Fruit fly (Drosophila melanogaster) whole organism, embryonic: Measurements from ENCODE around the gene CG5768.
A peak's percentile ranks its signal among the peaks of the same experiment; 100 is the strongest.

Source experiments
- Adf1 ChIP-seq: fragments of 200-800 bp; sonication (Bioruptor generic); IDR thresholded peaks from 2 replicates; pipeline ENCODE4 v1.3.6; 2022; ENCODE audit warnings: missing biosample characterization, missing genetic modification characterization
- Aef1 ChIP-seq: fragments of 200-800 bp; sonication (Bioruptor generic); IDR thresholded peaks from 3 replicates; pipeline ENCODE4 v1.3.6; 2022; ENCODE audit warnings: missing biosample characterization, missing genetic modification characterization
- Atf-2 ChIP-seq: fragments of 200-800 bp; sonication (Bioruptor generic); optimal IDR thresholded peaks from 2 replicates; lab custom pipeline; 2016; ENCODE audit warnings: missing biosample characterization, missing genetic modification characterization
- Bdp1 ChIP-seq: fragments of 200-800 bp; sonication (Bioruptor generic); optimal IDR thresholded peaks from 3 replicates; lab custom pipeline; 2016; ENCODE audit warnings: missing biosample characterization, missing genetic modification characterization
- CG10267 ChIP-seq: fragments of 200-800 bp; sonication (Bioruptor generic); optimal IDR thresholded peaks from 2 replicates; lab custom pipeline; 2018; ENCODE audit warnings: missing biosample characterization, mild to moderate bottlenecking, missing genetic modification characterization, moderate library complexity
- CG12155 ChIP-seq: fragments of 200-800 bp; sonication (Bioruptor generic); optimal IDR thresholded peaks from 3 replicates; lab custom pipeline; 2016; ENCODE audit warnings: missing biosample characterization, missing genetic modification characterization
- CG12219 ChIP-seq: fragments of 200-800 bp; sonication (Bioruptor generic); optimal IDR thresholded peaks from 3 replicates; lab custom pipeline; 2018; ENCODE audit warnings: missing biosample characterization, mild to moderate bottlenecking, missing genetic modification characterization
- CG12391 ChIP-seq: fragments of 200-800 bp; sonication (Bioruptor generic); optimal IDR thresholded peaks from 3 replicates; lab custom pipeline; 2018; ENCODE audit warnings: missing biosample characterization, mild to moderate bottlenecking, missing genetic modification characterization, moderate library complexity
- CG13123 ChIP-seq: fragments of 200-800 bp; sonication (Bioruptor generic); optimal IDR thresholded peaks from 2 replicates; lab custom pipeline; 2016; ENCODE audit warnings: missing biosample characterization, missing genetic modification characterization
- CG14050 ChIP-seq: fragments of 200-800 bp; sonication (Bioruptor generic); IDR thresholded peaks from 3 replicates; pipeline ENCODE4 v1.3.6; 2022; ENCODE audit warnings: missing biosample characterization, missing genetic modification characterization
- CG15514 ChIP-seq: fragments of 200-800 bp; sonication (Bioruptor generic); optimal IDR thresholded peaks from 3 replicates; lab custom pipeline; 2017; ENCODE audit warnings: missing biosample characterization, missing genetic modification characterization, mild to moderate bottlenecking, moderate library complexity, missing genetic modification reagents
- CG17328 ChIP-seq: fragments of 200-800 bp; sonication (Bioruptor generic); IDR thresholded peaks from 2 replicates; pipeline ENCODE4 v1.3.6; 2022; ENCODE audit warnings: missing biosample characterization, missing genetic modification characterization
- CG17361 ChIP-seq: fragments of 200-800 bp; sonication (Bioruptor generic); IDR thresholded peaks from 3 replicates; pipeline ENCODE4 v1.3.6; 2022; ENCODE audit warnings: missing biosample characterization, missing genetic modification characterization
- CG17385 ChIP-seq: fragments of 200-800 bp; sonication (Bioruptor generic); optimal IDR thresholded peaks from 3 replicates; lab custom pipeline; 2018; ENCODE audit warnings: missing biosample characterization, mild to moderate bottlenecking, missing genetic modification characterization
- CG18764 ChIP-seq: fragments of 200-800 bp; sonication (Bioruptor generic); optimal IDR thresholded peaks from 3 replicates; lab custom pipeline; 2016; ENCODE audit warnings: missing biosample characterization, missing genetic modification characterization
- CG30403 ChIP-seq: fragments of 200-800 bp; sonication (Bioruptor generic); optimal IDR thresholded peaks from 3 replicates; lab custom pipeline; 2016; ENCODE audit warnings: missing biosample characterization, missing genetic modification characterization
- CG34422 ChIP-seq: fragments of 200-800 bp; sonication (Bioruptor generic); IDR thresholded peaks from 3 replicates; pipeline ENCODE4 v1.3.6; 2022; ENCODE audit warnings: missing biosample characterization, missing genetic modification characterization
- CG6765 ChIP-seq: fragments of 200-800 bp; sonication (Bioruptor generic); optimal IDR thresholded peaks from 3 replicates; lab custom pipeline; 2017; ENCODE audit warnings: missing biosample characterization, mild to moderate bottlenecking, missing genetic modification characterization
- CG8478 ChIP-seq: fragments of >200 bp; optimal IDR thresholded peaks from 2 replicates; lab custom pipeline; 2018
- CG8765 ChIP-seq: fragments of 200-800 bp; sonication (Bioruptor generic); IDR thresholded peaks from 2 replicates; pipeline ENCODE4 v1.3.6; 2022; ENCODE audit warnings: missing biosample characterization, missing genetic modification characterization
- Dp ChIP-seq: fragments of 200-800 bp; sonication (Bioruptor generic); optimal IDR thresholded peaks from 2 replicates; lab custom pipeline; 2018; ENCODE audit warnings: missing biosample characterization, mild to moderate bottlenecking, missing genetic modification characterization, moderate library complexity
- E2f1 ChIP-seq: fragments of 200-800 bp; sonication (Bioruptor generic); IDR thresholded peaks from 2 replicates; pipeline ENCODE4 v1.3.6; 2022; ENCODE audit warnings: missing biosample characterization, missing genetic modification characterization
- Hey ChIP-seq: fragments of 200-800 bp; sonication (Bioruptor generic); optimal IDR thresholded peaks from 3 replicates; lab custom pipeline; 2018; ENCODE audit warnings: missing biosample characterization, mild to moderate bottlenecking, missing genetic modification characterization
- Hr51 ChIP-seq, 2 experiments: fragments of 200-800 bp; sonication (Bioruptor generic); optimal IDR thresholded peaks; 2 replicates in 1 of 2; 3 replicates in 1 of 2; lab custom pipeline; 2016 to 2018; ENCODE audit warnings: missing biosample characterization in 2 of 2, missing genetic modification characterization in 2 of 2, mild to moderate bottlenecking in 1 of 2, moderate library complexity in 1 of 2
- Hr78 ChIP-seq, 2 experiments: fragments of 200-800 bp in 1 of 2; fragments of >200 bp in 1 of 2; sonication (Bioruptor generic) in 1 of 2; optimal IDR thresholded peaks; 2 replicates each; lab custom pipeline; 2017 to 2019; ENCODE audit warnings: missing biosample characterization in 2 of 2, missing genetic modification characterization in 2 of 2, mild to moderate bottlenecking in 1 of 2, moderate library complexity in 1 of 2
- Lhr ChIP-seq: fragments of 200-800 bp; sonication (Bioruptor generic); optimal IDR thresholded peaks from 3 replicates; lab custom pipeline; 2017; ENCODE audit warnings: mild to moderate bottlenecking, missing biosample characterization, missing genetic modification reagents, missing genetic modification characterization
- Lim3 ChIP-seq: fragments of 200-800 bp; sonication (Bioruptor generic); IDR thresholded peaks from 2 replicates; pipeline ENCODE4 v1.3.6; 2022; ENCODE audit warnings: missing biosample characterization, missing genetic modification characterization
- MBD-R2 ChIP-seq: fragments of 200-800 bp; sonication (Bioruptor generic); IDR thresholded peaks from 2 replicates; pipeline ENCODE4 v1.3.6; 2022; ENCODE audit warnings: missing biosample characterization, missing genetic modification characterization
- Myb ChIP-seq: fragments of 200-800 bp; sonication (Bioruptor generic); optimal IDR thresholded peaks from 2 replicates; lab custom pipeline; 2016; ENCODE audit warnings: missing biosample characterization, missing genetic modification characterization
- Optix ChIP-seq: fragments of 200-800 bp; sonication (Bioruptor generic); IDR thresholded peaks from 3 replicates; pipeline ENCODE4 v1.3.6; 2022; ENCODE audit warnings: missing biosample characterization, missing genetic modification characterization
- Rfx ChIP-seq: fragments of 200-800 bp; sonication (Bioruptor generic); IDR thresholded peaks from 2 replicates; pipeline ENCODE4 v1.3.6; 2022; ENCODE audit warnings: missing biosample characterization, missing genetic modification characterization
- Rx ChIP-seq: fragments of 200-800 bp; sonication (Bioruptor generic); IDR thresholded peaks from 2 replicates; pipeline ENCODE4 v1.3.6; 2022; ENCODE audit warnings: missing biosample characterization, missing genetic modification characterization
- Sin3A ChIP-seq: fragments of >200 bp; optimal IDR thresholded peaks from 2 replicates; lab custom pipeline; 2018
- Taf1 ChIP-seq: fragments of 200-800 bp; sonication (Bioruptor generic); IDR thresholded peaks from 2 replicates; pipeline ENCODE4 v1.3.6; 2022; ENCODE audit warnings: missing biosample characterization, missing genetic modification characterization
- YL-1 ChIP-seq: fragments of 200-800 bp; sonication (Bioruptor generic); optimal IDR thresholded peaks from 3 replicates; lab custom pipeline; 2017; ENCODE audit warnings: missing biosample characterization, mild to moderate bottlenecking, missing genetic modification characterization
- ash1 ChIP-seq: fragments of 200-800 bp; sonication (Bioruptor generic); optimal IDR thresholded peaks from 2 replicates; lab custom pipeline; 2018; ENCODE audit warnings: missing biosample characterization, mild to moderate bottlenecking, missing genetic modification characterization
- bsh ChIP-seq, 2 experiments: fragments of 200-800 bp; sonication (Bioruptor generic); optimal IDR thresholded peaks; 2 replicates each; lab custom pipeline; 2017 to 2018; ENCODE audit warnings: mild to moderate bottlenecking in 2 of 2, missing biosample characterization in 2 of 2, missing genetic modification characterization in 2 of 2, moderate library complexity in 1 of 2
- chn ChIP-seq: fragments of 200-800 bp; sonication (Bioruptor generic); optimal IDR thresholded peaks from 2 replicates; lab custom pipeline; 2016; ENCODE audit warnings: missing biosample characterization, missing genetic modification characterization
- fd3F ChIP-seq: fragments of 200-800 bp; sonication (Bioruptor generic); optimal IDR thresholded peaks from 2 replicates; lab custom pipeline; 2018; ENCODE audit warnings: missing biosample characterization, mild to moderate bottlenecking, missing genetic modification characterization, moderate library complexity
- jing ChIP-seq: fragments of 200-800 bp; sonication (Bioruptor generic); optimal IDR thresholded peaks from 2 replicates; lab custom pipeline; 2018; ENCODE audit warnings: missing biosample characterization, mild to moderate bottlenecking, missing genetic modification characterization
- klu ChIP-seq: fragments of 200-800 bp; sonication (Bioruptor generic); IDR thresholded peaks from 2 replicates; pipeline ENCODE4 v1.3.6; 2022; ENCODE audit warnings: missing biosample characterization, missing genetic modification characterization
- lab ChIP-seq: fragments of 200-800 bp; sonication (Bioruptor generic); optimal IDR thresholded peaks from 3 replicates; lab custom pipeline; 2017; ENCODE audit warnings: missing biosample characterization, missing genetic modification characterization, mild to moderate bottlenecking, moderate library complexity, missing genetic modification reagents
- lbe ChIP-seq: fragments of 200-800 bp; sonication (Bioruptor generic); optimal IDR thresholded peaks from 2 replicates; lab custom pipeline; 2016; ENCODE audit warnings: missing biosample characterization, mild to moderate bottlenecking, missing genetic modification characterization
- lola ChIP-seq, 3 experiments: fragments of >200 bp in 2 of 3; fragments of 200-800 bp in 1 of 3; sonication (Bioruptor generic) in 1 of 3; optimal IDR thresholded peaks; 2 replicates each; lab custom pipeline; 2017 to 2019; ENCODE audit warnings: missing biosample characterization in 3 of 3, missing genetic modification characterization in 3 of 3, mild to moderate bottlenecking in 1 of 3, moderate library complexity in 1 of 3
- nerfin-1 ChIP-seq: fragments of 200-800 bp; sonication (Bioruptor generic); optimal IDR thresholded peaks from 3 replicates; lab custom pipeline; 2019; ENCODE audit warnings: missing biosample characterization, mild to moderate bottlenecking, missing genetic modification characterization, moderate library complexity
- pb ChIP-seq: fragments of 200-800 bp; sonication (Bioruptor generic); optimal IDR thresholded peaks from 3 replicates; lab custom pipeline; 2016; ENCODE audit warnings: missing biosample characterization, missing genetic modification characterization
- phol ChIP-seq: fragments of 200-800 bp; sonication (Bioruptor generic); optimal IDR thresholded peaks from 3 replicates; lab custom pipeline; 2018; ENCODE audit warnings: missing biosample characterization, mild to moderate bottlenecking, missing genetic modification characterization, moderate library complexity
- slbo ChIP-seq: fragments of 200-800 bp; sonication (Bioruptor generic); IDR thresholded peaks from 2 replicates; pipeline ENCODE4 v1.3.6; 2022; ENCODE audit warnings: missing biosample characterization, missing genetic modification characterization
- trem ChIP-seq: fragments of 200-800 bp; optimal IDR thresholded peaks from 3 replicates; lab custom pipeline; 2019; ENCODE audit warnings: missing biosample characterization, mild to moderate bottlenecking, missing genetic modification characterization, moderate library complexity

CG5768 gene

dm6 chr3R:24348420-24349190, 41.5 kb downstream of the CG5768 start, which contains the start of the genes CG5746 and CG6454 (continued):
- TF ChIP-seq CG12391 (tag; lab: Kevin White, UChicago), result peak; percentile 78
- peak; percentile 5 for TF ChIP-seq Bdp1
- TF ChIP-seq bsh (GFP tag; optimal IDR thresholded peaks at IDR 0.05; lab: Kevin White, UChicago), result no peak
- peak; percentile 39 for TF ChIP-seq fd3F (GFP tag; lab: Kevin White, UChicago)
- peak; percentile 6 for TF ChIP-seq jing (GFP tag; lab: Kevin White, UChicago)
- TF ChIP-seq MBD-R2 (GFP tag; lab: Robert Waterston, UW), result peak; percentile 55; the same call in 1 of the 2 replicates
- TF ChIP-seq Adf1 (GFP tag; lab: Robert Waterston, UW), result no peak
- peak; percentile 48 for TF ChIP-seq Myb
- peak; percentile 31; the same call in 1 of the 2 replicates for TF ChIP-seq CG8765 (GFP tag; lab: Robert Waterston, UW)
- TF ChIP-seq Taf1 (GFP tag; lab: Robert Waterston, UW), result 0 out of 2 replicates have a peak, but pooled peaks have one; percentile 32
- no peak for TF ChIP-seq lab
- TF ChIP-seq YL-1 (GFP tag; lab: Kevin White, UChicago), result peak; percentile 89
- no peak for TF ChIP-seq Hey (tag; lab: Kevin White, UChicago)
- peak in 1 of 2 experiments; percentile 50 for TF ChIP-seq Hr51 (GFP tag; optimal IDR thresholded peaks at IDR 0.05; lab: Kevin White, UChicago)
- TF ChIP-seq CG12155 (GFP tag; lab: Kevin White, UChicago), result peak; percentile 64
- peak; percentile 78 for TF ChIP-seq CG30403 (GFP tag; lab: Kevin White, UChicago)
- TF ChIP-seq CG14050, result no peak
- peak; percentile 50; the same call in 2 of the 3 replicates for TF ChIP-seq Aef1
- peak; percentile 46 for TF ChIP-seq CG13123 (GFP tag; lab: Kevin White, UChicago)
- TF ChIP-seq CG10267, result peak; percentile 72
- no peak for TF ChIP-seq nerfin-1 (tag; lab: Kevin White, UChicago)
- TF ChIP-seq Optix, result no peak
- peak; percentile 33 for TF ChIP-seq CG15514 (GFP tag; lab: Kevin White, UChicago)
- TF ChIP-seq Atf-2 (GFP tag; lab: Kevin White, UChicago), result peak; percentile 51
- TF ChIP-seq Hr78 (GFP tag; optimal IDR thresholded peaks at IDR 0.05; lab: Kevin White, UChicago), result no peak
- TF ChIP-seq CG12219 (GFP tag; lab: Kevin White, UChicago), result no peak
- peak; percentile 14 for TF ChIP-seq Dp (GFP tag; lab: Kevin White, UChicago)
- TF ChIP-seq pb, result no peak
- peak; percentile 99 for TF ChIP-seq trem (tag; lab: Kevin White, UChicago)
- peak; percentile 31; the same call in 1 of the 2 replicates for TF ChIP-seq Rx (GFP tag; lab: Robert Waterston, UW)
- TF ChIP-seq E2f1, result 0 out of 2 replicates have a peak, but pooled peaks have one; percentile 19
- TF ChIP-seq Sin3A (lab: Kevin White, UChicago), result peak; percentile 68
- no peak; the same call in 1 of the 2 replicates for TF ChIP-seq Rfx (GFP tag; lab: Robert Waterston, UW)
- TF ChIP-seq phol (tag; lab: Kevin White, UChicago), result peak; percentile 99
- TF ChIP-seq chn, result peak; percentile 65
- TF ChIP-seq lola (GFP tag; optimal IDR thresholded peaks at IDR 0.05; lab: Kevin White, UChicago), result peak in 1 of 3 experiments; percentile 62
- peak; percentile 30 for TF ChIP-seq CG6765 (GFP tag; lab: Kevin White, UChicago)
- 0 out of 2 replicates have a peak, but pooled peaks have one; percentile 30 for TF ChIP-seq klu (GFP tag; lab: Robert Waterston, UW)
- TF ChIP-seq slbo (GFP tag; lab: Robert Waterston, UW), result peak; percentile 70
- TF ChIP-seq CG17361 (GFP tag; lab: Robert Waterston, UW), result no peak
- no peak for TF ChIP-seq CG8478
- TF ChIP-seq CG34422 (GFP tag; lab: Robert Waterston, UW), result peak; percentile 65
- no peak for TF ChIP-seq lbe (GFP tag; lab: Kevin White, UChicago)
- TF ChIP-seq CG18764 (GFP tag; lab: Kevin White, UChicago), result peak; percentile 35
- TF ChIP-seq Lim3 (GFP tag; lab: Robert Waterston, UW), result no peak
- TF ChIP-seq CG17385 (GFP tag; lab: Kevin White, UChicago), result peak; percentile 95
- TF ChIP-seq ash1 (GFP tag; lab: Kevin White, UChicago), result no peak
- peak; percentile 54 for TF ChIP-seq CG17328 (GFP tag; lab: Robert Waterston, UW)
- no peak for TF ChIP-seq Lhr (GFP tag; lab: Kevin White, UChicago)
